Worm (Caenorhabditis elegans) whole organism, young adult: ENCODE measurements around the gene prx-19.

ENCODE experiments used
- B0336.3 ChIP-seq: fragments of 200-800 bp; sonication (Bioruptor generic); IDR thresholded peaks from 2 replicates; pipeline ENCODE4 v1.3.6; 2022; ENCODE audit warnings: missing genetic modification characterization, missing compliant biosample characterization
- F22D6.2 ChIP-seq: sonication (generic microtip); optimal IDR thresholded peaks from 2 replicates; lab custom pipeline; 2016; ENCODE audit warnings: mild to moderate bottlenecking, missing genetic modification characterization, missing compliant biosample characterization
- F33H1.4 ChIP-seq: fragments of 200-800 bp; sonication (Bioruptor generic); IDR thresholded peaks from 2 replicates; pipeline ENCODE4 v1.3.6; 2022; ENCODE audit warnings: missing genetic modification reagents, missing genetic modification characterization, missing compliant biosample characterization
- F49E8.2 ChIP-seq: sonication (generic microtip); optimal IDR thresholded peaks from 3 replicates; lab custom pipeline; 2017; ENCODE audit warnings: missing genetic modification characterization, mild to moderate bottlenecking, missing compliant biosample characterization, antibody characterized with exemption, moderate library complexity; ENCODE audit not compliant: insufficient read depth
- F52B5.7 ChIP-seq: sonication (generic microtip); optimal IDR thresholded peaks from 2 replicates; lab custom pipeline; 2016; ENCODE audit warnings: mild to moderate bottlenecking, missing genetic modification characterization, missing compliant biosample characterization
- K12H6.12 ChIP-seq: fragments of 200-800 bp; sonication (Bioruptor generic); optimal IDR thresholded peaks from 2 replicates; lab custom pipeline; 2018; ENCODE audit warnings: mild to moderate bottlenecking, missing genetic modification characterization, missing compliant biosample characterization
- Y53F4B.3 ChIP-seq: fragments of 200-800 bp; sonication (Bioruptor generic); IDR thresholded peaks from 2 replicates; pipeline ENCODE4 v1.3.6; 2022; ENCODE audit warnings: missing genetic modification reagents, missing genetic modification characterization, missing compliant biosample characterization
- Y53G8AR.9 ChIP-seq: fragments of 200-800 bp; sonication (Bioruptor generic); conservative IDR thresholded peaks from 2 replicates; pipeline ENCODE4 v1.3.6; 2022; ENCODE audit warnings: missing genetic modification reagents, missing genetic modification characterization, missing compliant biosample characterization
- Y79H2A.3 ChIP-seq: fragments of 200-800 bp; sonication (Bioruptor generic); conservative IDR thresholded peaks from 2 replicates; pipeline ENCODE4 v1.3.6; 2022; ENCODE audit warnings: missing genetic modification reagents, missing genetic modification characterization, missing compliant biosample characterization
- Y95B8A.8 ChIP-seq: fragments of 200-800 bp; sonication (Bioruptor generic); IDR thresholded peaks from 2 replicates; pipeline ENCODE4 v1.3.6; 2022; ENCODE audit warnings: missing genetic modification reagents, missing genetic modification characterization, missing compliant biosample characterization
- ZK185.1 ChIP-seq: sonication (generic microtip); optimal IDR thresholded peaks from 2 replicates; lab custom pipeline; 2016; ENCODE audit warnings: mild to moderate bottlenecking, missing genetic modification characterization, missing compliant biosample characterization; ENCODE audit not compliant: poor library complexity, severe bottlenecking
- aptf-2 ChIP-seq: fragments of 200-800 bp; sonication (Bioruptor generic); conservative IDR thresholded peaks from 2 replicates; pipeline ENCODE4 v1.3.6; 2022; ENCODE audit warnings: missing genetic modification reagents, missing genetic modification characterization, missing compliant biosample characterization
- aptf-3 ChIP-seq: fragments of 200-800 bp; sonication (Bioruptor generic); IDR thresholded peaks from 2 replicates; pipeline ENCODE4 v1.3.6; 2022; ENCODE audit warnings: missing genetic modification characterization, missing compliant biosample characterization
- atf-7 ChIP-seq: sonication (generic microtip); optimal IDR thresholded peaks from 2 replicates; lab custom pipeline; 2017; ENCODE audit warnings: mild to moderate bottlenecking, missing genetic modification characterization, missing compliant biosample characterization
- athp-1 ChIP-seq: sonication (generic microtip); optimal IDR thresholded peaks from 2 replicates; lab custom pipeline; 2017; ENCODE audit warnings: mild to moderate bottlenecking, missing genetic modification characterization, missing compliant biosample characterization
- cebp-1 ChIP-seq, 2 experiments: fragments of 200-800 bp in 1 of 2; sonication (Bioruptor generic) in 1 of 2; sonication (generic microtip) in 1 of 2; IDR thresholded peaks in 1 of 2; optimal IDR thresholded peaks in 1 of 2; 2 replicates each; pipeline versions ENCODE4 v1.3.6 to Lab custom; 2017 to 2022; ENCODE audit warnings: missing compliant biosample characterization in 2 of 2, missing genetic modification characterization in 2 of 2, mild to moderate bottlenecking in 1 of 2, missing genetic modification reagents in 1 of 2, moderate library complexity in 1 of 2
- ceh-100 ChIP-seq: fragments of 200-800 bp; sonication (Bioruptor generic); IDR thresholded peaks from 2 replicates; pipeline ENCODE4 v1.3.6; 2022; ENCODE audit warnings: missing genetic modification reagents, missing genetic modification characterization, missing compliant biosample characterization
- ceh-40 ChIP-seq: fragments of 200-800 bp; sonication (Bioruptor generic); IDR thresholded peaks from 2 replicates; pipeline ENCODE4 v1.3.6; 2022; ENCODE audit warnings: missing genetic modification characterization, missing compliant biosample characterization
- dox-1 ChIP-seq: fragments of 200-800 bp; sonication (Bioruptor generic); IDR thresholded peaks from 2 replicates; pipeline ENCODE4 v1.3.6; 2022; ENCODE audit warnings: missing genetic modification reagents, missing genetic modification characterization, missing compliant biosample characterization
- dpff-1 ChIP-seq: sonication (generic microtip); optimal IDR thresholded peaks from 2 replicates; lab custom pipeline; 2017; ENCODE audit warnings: mild to moderate bottlenecking, missing genetic modification characterization, missing compliant biosample characterization
- dpl-1 ChIP-seq: fragments of 150-350 bp; optimal IDR thresholded peaks from 2 replicates; lab custom pipeline; 2014; ENCODE audit warnings: missing biosample characterization, missing genetic modification reagents, missing genetic modification characterization
- ekl-4 ChIP-seq: fragments of 200-800 bp; sonication (Bioruptor generic); IDR thresholded peaks from 2 replicates; pipeline ENCODE4 v1.3.6; 2022; ENCODE audit warnings: missing genetic modification reagents, missing genetic modification characterization, missing compliant biosample characterization
- ets-4 ChIP-seq: fragments of 200-800 bp; sonication (Bioruptor generic); optimal IDR thresholded peaks from 2 replicates; lab custom pipeline; 2018; ENCODE audit warnings: mild to moderate bottlenecking, missing genetic modification characterization, missing compliant biosample characterization
- gei-17 ChIP-seq: fragments of 200-800 bp; sonication (Bioruptor generic); optimal IDR thresholded peaks from 2 replicates; lab custom pipeline; 2018; ENCODE audit warnings: mild to moderate bottlenecking, missing genetic modification characterization, missing compliant biosample characterization
- him-1 ChIP-seq: sonication (generic microtip); optimal IDR thresholded peaks from 2 replicates; lab custom pipeline; 2016; ENCODE audit warnings: missing genotype, missing genetic modification reagents, missing genetic modification characterization, missing compliant biosample characterization
- hsf-1 ChIP-seq: fragments of 200-800 bp; sonication (Bioruptor generic); IDR thresholded peaks from 2 replicates; pipeline ENCODE4 v1.3.6; 2022; ENCODE audit warnings: missing genetic modification reagents, missing genetic modification characterization, missing compliant biosample characterization
- let-607 ChIP-seq, 2 experiments: fragments of 200-800 bp in 1 of 2; sonication (Bioruptor generic) in 1 of 2; sonication (generic microtip) in 1 of 2; optimal IDR thresholded peaks; 2 replicates each; lab custom pipeline; 2016 to 2018; ENCODE audit warnings: mild to moderate bottlenecking in 2 of 2, missing compliant biosample characterization in 2 of 2, missing genetic modification characterization in 2 of 2, moderate library complexity in 2 of 2, missing genotype in 1 of 2
- lin-26 ChIP-seq: fragments of 200-800 bp; sonication (Bioruptor generic); IDR thresholded peaks from 2 replicates; pipeline ENCODE4 v1.3.6; 2022; ENCODE audit warnings: missing genetic modification reagents, missing genetic modification characterization, missing compliant biosample characterization
- lin-35 ChIP-seq, 3 experiments: fragments of 150-350 bp in 2 of 3; sonication (generic microtip) in 1 of 3; optimal IDR thresholded peaks; 2 replicates each; lab custom pipeline; 2014 to 2018; ENCODE audit warnings: missing biosample characterization in 3 of 3, missing genetic modification characterization in 3 of 3, missing genetic modification reagents in 3 of 3
- lin-54 ChIP-seq: fragments of 200-800 bp; sonication (Bioruptor generic); optimal IDR thresholded peaks from 2 replicates; lab custom pipeline; 2018; ENCODE audit warnings: mild to moderate bottlenecking, missing genetic modification characterization, missing compliant biosample characterization
- lir-1 ChIP-seq: fragments of 200-800 bp; sonication (Bioruptor generic); conservative IDR thresholded peaks from 2 replicates; pipeline ENCODE4 v1.3.6; 2022; ENCODE audit warnings: missing genetic modification reagents, missing genetic modification characterization, missing compliant biosample characterization
- madf-3 ChIP-seq: fragments of 200-800 bp; sonication (Bioruptor generic); IDR thresholded peaks from 2 replicates; pipeline ENCODE4 v1.3.6; 2022; ENCODE audit warnings: missing genetic modification reagents, missing genetic modification characterization, missing compliant biosample characterization
- mcd-1 ChIP-seq: fragments of 200-800 bp; sonication (Bioruptor generic); IDR thresholded peaks from 2 replicates; pipeline ENCODE4 v1.3.6; 2022; ENCODE audit warnings: missing genetic modification reagents, missing genetic modification characterization, missing compliant biosample characterization
- nhr-120 ChIP-seq: fragments of 200-800 bp; sonication (Bioruptor generic); IDR thresholded peaks from 2 replicates; pipeline ENCODE4 v1.3.6; 2022; ENCODE audit warnings: missing genetic modification characterization, missing compliant biosample characterization
- nhr-27 ChIP-seq: fragments of 200-800 bp; sonication (Bioruptor generic); optimal IDR thresholded peaks from 2 replicates; lab custom pipeline; 2018; ENCODE audit warnings: mild to moderate bottlenecking, missing genetic modification characterization, moderate library complexity, missing compliant biosample characterization
- nhr-80 ChIP-seq: sonication (generic microtip); optimal IDR thresholded peaks from 2 replicates; lab custom pipeline; 2016; ENCODE audit warnings: missing genetic modification characterization, missing compliant biosample characterization
- pbrm-1 ChIP-seq: fragments of 200-800 bp; sonication (Bioruptor generic); IDR thresholded peaks from 2 replicates; pipeline ENCODE4 v1.3.6; 2022; ENCODE audit warnings: missing genetic modification reagents, missing genetic modification characterization, missing compliant biosample characterization
- rpc-1 ChIP-seq, 2 experiments: fragments of 150-350 bp in 1 of 2; sonication (generic microtip) in 1 of 2; optimal IDR thresholded peaks; 2 replicates each; lab custom pipeline; 2014 to 2018; ENCODE audit warnings: missing biosample characterization in 1 of 2, missing genetic modification characterization in 1 of 2, missing genetic modification reagents in 1 of 2, missing genotype in 1 of 2
- sdz-38 ChIP-seq: sonication (generic microtip); optimal IDR thresholded peaks from 2 replicates; lab custom pipeline; 2016; ENCODE audit warnings: missing genotype, missing genetic modification characterization, missing compliant biosample characterization
- snpc-1.1 ChIP-seq: sonication (generic microtip); optimal IDR thresholded peaks from 2 replicates; lab custom pipeline; 2017; ENCODE audit warnings: missing genetic modification characterization, mild to moderate bottlenecking, missing compliant biosample characterization, antibody characterized with exemption, moderate library complexity, missing genotype, missing genetic modification reagents; ENCODE audit not compliant: insufficient read depth
- snpc-3.4 ChIP-seq: sonication (generic microtip); optimal IDR thresholded peaks from 2 replicates; lab custom pipeline; 2017; ENCODE audit warnings: missing genetic modification characterization, mild to moderate bottlenecking, missing compliant biosample characterization, antibody characterized with exemption, moderate library complexity, missing genotype, missing genetic modification reagents
- somi-1 ChIP-seq: fragments of 200-800 bp; sonication (Bioruptor generic); optimal IDR thresholded peaks from 2 replicates; lab custom pipeline; 2018; ENCODE audit warnings: mild to moderate bottlenecking, missing genetic modification characterization, missing compliant biosample characterization
- tlf-1 ChIP-seq: fragments of 200-800 bp; sonication (Bioruptor generic); optimal IDR thresholded peaks from 2 replicates; lab custom pipeline; 2018; ENCODE audit warnings: mild to moderate bottlenecking, missing genetic modification characterization, missing compliant biosample characterization
- zfh-2 ChIP-seq: fragments of 200-800 bp; sonication (Bioruptor generic); conservative IDR thresholded peaks from 2 replicates; pipeline ENCODE4 v1.3.6; 2022; ENCODE audit warnings: missing genetic modification reagents, missing genetic modification characterization, missing compliant biosample characterization

prx-19 gene

DNA sequence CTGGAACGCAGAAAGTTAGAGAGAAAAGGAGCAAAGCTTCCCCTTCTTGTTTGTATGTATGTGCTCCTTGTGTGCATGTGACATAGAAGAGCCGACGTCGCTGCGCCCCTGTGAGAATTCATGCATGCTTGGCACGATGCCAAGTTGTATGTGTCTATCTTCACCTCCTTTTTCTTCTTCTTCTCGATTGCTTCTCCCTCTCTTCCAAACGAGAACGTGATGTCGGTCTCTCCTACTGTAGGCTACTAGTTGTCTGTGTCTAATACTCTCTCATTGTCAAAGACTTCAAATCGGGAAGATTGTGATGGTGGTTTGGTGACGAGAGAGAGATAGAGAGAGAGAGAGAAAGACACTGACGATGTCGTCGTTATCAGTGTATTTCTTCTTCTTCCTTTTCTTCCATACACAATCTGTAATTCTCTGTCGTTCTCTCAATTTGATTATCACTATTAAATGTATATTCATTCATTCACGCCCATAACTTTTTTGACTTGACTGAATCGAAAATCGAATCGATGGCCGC is 11.8 kb downstream of the prx-19 start (continued):
- TF ChIP-seq lin-35 (GFP tag; optimal IDR thresholded peaks at IDR 0.05; lab: Kevin White, UChicago): peak in 1 of 3 experiments; percentile 74
- no peak for TF ChIP-seq madf-3 (GFP tag; lab: Robert Waterston, UW)
- TF ChIP-seq hsf-1: no peak
- no peak for TF ChIP-seq aptf-3 (GFP tag; lab: Robert Waterston, UW)
- TF ChIP-seq nhr-120 (GFP tag; lab: Robert Waterston, UW): no peak
- TF ChIP-seq ekl-4 (GFP tag; lab: Robert Waterston, UW): no peak
- TF ChIP-seq Y95B8A.8 (GFP tag; lab: Robert Waterston, UW): no peak
- peak; percentile 93 for TF ChIP-seq somi-1 (GFP tag; lab: Kevin White, UChicago)
- no peak for TF ChIP-seq athp-1 (tag; lab: Kevin White, UChicago)
- TF ChIP-seq F52B5.7 (tag; lab: Kevin White, UChicago): peak; percentile 16
- TF ChIP-seq ceh-40 (GFP tag; lab: Robert Waterston, UW): no peak
- peak; percentile 55 for TF ChIP-seq mcd-1 (GFP tag; lab: Robert Waterston, UW)
- no peak for TF ChIP-seq gei-17 (GFP tag; lab: Kevin White, UChicago)
- 0 out of 2 replicates have a peak, but pooled peaks have one; percentile 17 for TF ChIP-seq pbrm-1 (GFP tag; lab: Robert Waterston, UW)
- peak; percentile 69; the same call in 1 of the 2 replicates for TF ChIP-seq lin-26 (GFP tag; lab: Robert Waterston, UW)
- TF ChIP-seq snpc-3.4 (tag; lab: Kevin White, UChicago): no peak
- no peak for TF ChIP-seq ceh-100 (GFP tag; lab: Robert Waterston, UW)
- TF ChIP-seq, all 124 proteins: peak for 41

DNA sequence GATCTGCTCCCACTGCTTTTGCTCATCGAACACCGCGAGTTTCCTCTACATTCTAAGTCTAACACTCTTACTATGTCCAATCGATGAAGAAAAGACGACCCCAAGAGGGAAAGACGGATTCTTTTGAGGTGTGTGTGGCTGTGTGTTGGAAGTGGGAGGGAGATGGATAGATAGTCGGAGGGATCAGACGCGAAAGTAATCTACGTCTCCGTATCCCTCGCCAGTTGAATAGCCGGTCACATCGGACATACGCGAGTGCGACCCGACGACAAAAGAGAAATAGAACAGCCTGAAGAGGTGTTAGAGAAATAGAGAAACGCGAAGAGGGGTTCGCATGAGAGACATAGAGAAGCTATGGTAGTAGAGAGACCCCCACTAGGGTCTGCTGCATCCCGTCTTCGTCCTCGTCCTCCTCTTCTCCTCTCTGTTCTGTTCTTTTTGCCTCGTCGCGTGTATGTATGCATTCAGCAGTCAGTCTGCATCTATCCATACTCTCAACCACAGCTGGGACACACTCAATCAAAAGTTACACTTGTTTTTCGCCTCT is 13.4 kb downstream of the prx-19 start:
- TF ChIP-seq B0336.3 (GFP tag; lab: Robert Waterston, UW) (peak; percentile 75; the same call in 1 of the 2 replicates), lir-1 (GFP tag; lab: Robert Waterston, UW) (peak; percentile 45; the same call in 1 of the 2 replicates), K12H6.12 (tag; lab: Kevin White, UChicago) (peak; percentile 96), dox-1 (GFP tag; lab: Robert Waterston, UW) (peak; percentile 90), nhr-27 (tag; lab: Kevin White, UChicago) (no peak), tlf-1 (GFP tag; lab: Kevin White, UChicago) (peak; percentile 67), Y53F4B.3 (GFP tag; lab: Robert Waterston, UW) (no peak), F22D6.2 (tag; lab: Kevin White, UChicago) (no peak), F33H1.4 (no peak), lin-26 (GFP tag; lab: Robert Waterston, UW) (peak; percentile 71; the same call in 1 of the 2 replicates), zfh-2 (GFP tag; lab: Robert Waterston, UW) (peak; percentile 99), rpc-1 (optimal IDR thresholded peaks at IDR 0.05; lab: Kevin White, UChicago) (no peak), rpc-1 (tag; optimal IDR thresholded peaks at IDR 0.05; lab: Kevin White, UChicago) (no peak), him-1 (no peak), Y79H2A.3 (GFP tag; lab: Robert Waterston, UW) (no peak), cebp-1 (GFP tag; IDR thresholded peaks at IDR 0.05; lab: Robert Waterston, UW) (peak; percentile 25; the same call in 1 of the 2 replicates), cebp-1 (tag; optimal IDR thresholded peaks at IDR 0.05; lab: Kevin White, UChicago) (peak; percentile 88), sdz-38 (tag; lab: Kevin White, UChicago) (no peak), let-607 (tag; optimal IDR thresholded peaks at IDR 0.05; lab: Kevin White, UChicago) (peak in 1 of 2 experiments; percentile 68), dpff-1 (tag; lab: Kevin White, UChicago) (no peak), aptf-2 (GFP tag; lab: Robert Waterston, UW) (0 out of 2 replicates have a peak, but pooled peaks have one; percentile 59), ets-4 (GFP tag; lab: Kevin White, UChicago) (peak; percentile 61), ekl-4 (GFP tag; lab: Robert Waterston, UW) (peak; percentile 69), Y53G8AR.9 (GFP tag; lab: Robert Waterston, UW) (no peak), lin-54 (GFP tag; lab: Kevin White, UChicago) (peak; percentile 44), ZK185.1 (tag; lab: Kevin White, UChicago) (peak; percentile 91), ceh-40 (GFP tag; lab: Robert Waterston, UW) (no peak), atf-7 (peak; percentile 86), F49E8.2 (tag; lab: Kevin White, UChicago) (no peak), snpc-1.1 (tag; lab: Kevin White, UChicago) (no peak), nhr-80 (peak; percentile 81), dpl-1 (GFP tag; lab: Kevin White, UChicago) (peak; percentile 6)
